Worm (Caenorhabditis elegans) whole organism, young adult: ENCODE measurements around the gene csn-6.

ENCODE experiments used
- ets-4 ChIP-seq: fragments of 200-800 bp; sonication (Bioruptor generic); optimal IDR thresholded peaks from 2 replicates; lab custom pipeline; 2018; ENCODE audit warnings: mild to moderate bottlenecking, missing genetic modification characterization, missing compliant biosample characterization
- snpc-4 ChIP-seq, 5 experiments: fragments of 150-350 bp in 1 of 5; sonication (generic microtip) in 4 of 5; optimal IDR thresholded peaks; 2 replicates each; lab custom pipeline; 2014 to 2018; ENCODE audit warnings: missing genetic modification characterization in 5 of 5, missing biosample characterization in 3 of 5, antibody characterized with exemption in 2 of 5, mild to moderate bottlenecking in 2 of 5, missing compliant biosample characterization in 2 of 5, missing genotype in 2 of 5, moderate library complexity in 2 of 5, missing genetic modification reagents in 1 of 5
- unc-62 ChIP-seq: fragments of 150-350 bp; optimal IDR thresholded peaks from 2 replicates; lab custom pipeline; 2014; ENCODE audit warnings: missing biosample characterization, missing genetic modification reagents, missing genetic modification characterization

DNA sequence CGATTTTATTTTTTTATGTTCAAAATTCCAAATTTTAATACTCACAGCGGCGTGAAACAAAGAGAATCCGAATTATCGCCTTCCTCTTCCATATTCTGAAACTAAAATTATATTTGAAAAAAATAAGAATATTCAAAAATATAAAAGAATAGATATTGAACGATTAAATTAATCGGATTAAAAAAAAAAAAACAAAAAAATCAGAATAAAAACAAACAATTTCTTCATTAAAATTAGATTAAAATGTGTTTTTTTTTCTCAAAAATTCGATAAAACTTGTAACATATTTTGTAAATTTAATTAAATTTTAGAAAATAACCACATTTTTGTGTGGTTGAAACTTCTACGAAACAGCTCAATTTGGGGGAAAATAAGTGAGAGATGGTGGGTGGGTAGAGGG lies 17.8 kb upstream of the csn-6 start, which contains the start of gene cpsf-3:
- no peak for TF ChIP-seq snpc-4 (GFP tag; optimal IDR thresholded peaks at IDR 0.05; lab: Kevin White, UChicago)
- no peak for TF ChIP-seq snpc-4 (tag; optimal IDR thresholded peaks at IDR 0.05; lab: Kevin White, UChicago)
- no peak for TF ChIP-seq unc-62
- TF ChIP-seq ets-4 (GFP tag; lab: Kevin White, UChicago): no peak
